Worm (Caenorhabditis elegans) whole organism, young adult: Measurements from ENCODE around the gene Y46E12BL.2.
A peak's percentile ranks its signal among the peaks of the same experiment; 100 is the strongest.

ENCODE experiments used
- B0019.2 ChIP-seq: fragments of 200-800 bp; sonication (Bioruptor generic); conservative IDR thresholded peaks from 2 replicates; pipeline ENCODE4 v1.3.6; 2022; ENCODE audit warnings: missing genetic modification reagents, missing genetic modification characterization, missing compliant biosample characterization
- F10E7.11 ChIP-seq: sonication (generic microtip); optimal IDR thresholded peaks from 2 replicates; lab custom pipeline; 2017; ENCODE audit warnings: mild to moderate bottlenecking, missing genetic modification characterization, moderate library complexity, missing compliant biosample characterization
- F37B4.10 ChIP-seq: fragments of 200-800 bp; sonication (Bioruptor generic); IDR thresholded peaks from 2 replicates; pipeline ENCODE4 v1.3.6; 2022; ENCODE audit warnings: missing genetic modification characterization, missing compliant biosample characterization
- F39B2.1 ChIP-seq: fragments of 200-800 bp; sonication (Bioruptor generic); IDR thresholded peaks from 2 replicates; pipeline ENCODE4 v1.3.6; 2022; ENCODE audit warnings: missing genetic modification reagents, missing genetic modification characterization, missing compliant biosample characterization
- F52B5.7 ChIP-seq: sonication (generic microtip); optimal IDR thresholded peaks from 2 replicates; lab custom pipeline; 2016; ENCODE audit warnings: mild to moderate bottlenecking, missing genetic modification characterization, missing compliant biosample characterization
- Y53G8AR.9 ChIP-seq: fragments of 200-800 bp; sonication (Bioruptor generic); conservative IDR thresholded peaks from 2 replicates; pipeline ENCODE4 v1.3.6; 2022; ENCODE audit warnings: missing genetic modification reagents, missing genetic modification characterization, missing compliant biosample characterization
- Y79H2A.3 ChIP-seq: fragments of 200-800 bp; sonication (Bioruptor generic); conservative IDR thresholded peaks from 2 replicates; pipeline ENCODE4 v1.3.6; 2022; ENCODE audit warnings: missing genetic modification reagents, missing genetic modification characterization, missing compliant biosample characterization
- ama-1 ChIP-seq, 3 experiments: fragments of 150-350 bp in 1 of 3; sonication (generic microtip) in 2 of 3; optimal IDR thresholded peaks; 2 replicates each; lab custom pipeline; 2014 to 2018; ENCODE audit warnings: missing biosample characterization in 2 of 3, missing genetic modification characterization in 2 of 3, missing genetic modification reagents in 2 of 3
- attf-5 ChIP-seq: fragments of 200-800 bp; sonication (Bioruptor generic); optimal IDR thresholded peaks from 2 replicates; lab custom pipeline; 2018; ENCODE audit warnings: mild to moderate bottlenecking, missing genetic modification characterization, missing compliant biosample characterization
- bed-2 ChIP-seq: fragments of 200-800 bp; sonication (Bioruptor generic); IDR thresholded peaks from 2 replicates; pipeline ENCODE4 v1.3.6; 2022; ENCODE audit warnings: missing genetic modification reagents, missing genetic modification characterization, missing compliant biosample characterization
- cebp-1 ChIP-seq, 2 experiments: fragments of 200-800 bp in 1 of 2; sonication (Bioruptor generic) in 1 of 2; sonication (generic microtip) in 1 of 2; IDR thresholded peaks in 1 of 2; optimal IDR thresholded peaks in 1 of 2; 2 replicates each; pipeline versions ENCODE4 v1.3.6 to Lab custom; 2017 to 2022; ENCODE audit warnings: missing compliant biosample characterization in 2 of 2, missing genetic modification characterization in 2 of 2, mild to moderate bottlenecking in 1 of 2, missing genetic modification reagents in 1 of 2, moderate library complexity in 1 of 2
- cebp-2 ChIP-seq: fragments of 200-800 bp; sonication (Bioruptor generic); IDR thresholded peaks from 2 replicates; pipeline ENCODE4 v1.3.6; 2022; ENCODE audit warnings: missing genetic modification characterization, missing compliant biosample characterization
- egl-18 ChIP-seq: fragments of 200-800 bp; sonication (Bioruptor generic); IDR thresholded peaks from 2 replicates; pipeline ENCODE4 v1.3.6; 2022; ENCODE audit warnings: missing genetic modification reagents, missing genetic modification characterization, missing compliant biosample characterization
- ets-4 ChIP-seq: fragments of 200-800 bp; sonication (Bioruptor generic); optimal IDR thresholded peaks from 2 replicates; lab custom pipeline; 2018; ENCODE audit warnings: mild to moderate bottlenecking, missing genetic modification characterization, missing compliant biosample characterization
- hlh-12 ChIP-seq: sonication (generic microtip); optimal IDR thresholded peaks from 2 replicates; lab custom pipeline; 2016; ENCODE audit warnings: missing genetic modification characterization, missing compliant biosample characterization
- hmg-1.2 ChIP-seq: fragments of 200-800 bp; sonication (Bioruptor generic); IDR thresholded peaks from 2 replicates; pipeline ENCODE4 v1.3.6; 2022; ENCODE audit warnings: missing genetic modification reagents, missing genetic modification characterization, missing compliant biosample characterization
- lin-35 ChIP-seq, 3 experiments: fragments of 150-350 bp in 2 of 3; sonication (generic microtip) in 1 of 3; optimal IDR thresholded peaks; 2 replicates each; lab custom pipeline; 2014 to 2018; ENCODE audit warnings: missing biosample characterization in 3 of 3, missing genetic modification characterization in 3 of 3, missing genetic modification reagents in 3 of 3
- lin-40 ChIP-seq: sonication (generic microtip); optimal IDR thresholded peaks from 2 replicates; lab custom pipeline; 2016; ENCODE audit warnings: missing genetic modification characterization, mild to moderate bottlenecking, missing compliant biosample characterization, missing genotype, missing genetic modification reagents
- madf-8 ChIP-seq: fragments of 200-800 bp; sonication (Bioruptor generic); conservative IDR thresholded peaks from 2 replicates; pipeline ENCODE4 v1.3.6; 2022; ENCODE audit warnings: missing genetic modification reagents, missing genetic modification characterization, missing compliant biosample characterization
- mel-28 ChIP-seq: sonication (generic microtip); optimal IDR thresholded peaks from 2 replicates; lab custom pipeline; 2016; ENCODE audit warnings: borderline replicate concordance, mild to moderate bottlenecking, missing genetic modification characterization, missing compliant biosample characterization
- nhr-120 ChIP-seq: fragments of 200-800 bp; sonication (Bioruptor generic); IDR thresholded peaks from 2 replicates; pipeline ENCODE4 v1.3.6; 2022; ENCODE audit warnings: missing genetic modification characterization, missing compliant biosample characterization
- nhr-80 ChIP-seq: sonication (generic microtip); optimal IDR thresholded peaks from 2 replicates; lab custom pipeline; 2016; ENCODE audit warnings: missing genetic modification characterization, missing compliant biosample characterization
- nhr-90 ChIP-seq: sonication (generic microtip); optimal IDR thresholded peaks from 2 replicates; lab custom pipeline; 2016; ENCODE audit warnings: missing genotype, mild to moderate bottlenecking, missing genetic modification characterization, missing compliant biosample characterization
- pbrm-1 ChIP-seq: fragments of 200-800 bp; sonication (Bioruptor generic); IDR thresholded peaks from 2 replicates; pipeline ENCODE4 v1.3.6; 2022; ENCODE audit warnings: missing genetic modification reagents, missing genetic modification characterization, missing compliant biosample characterization
- repo-1 ChIP-seq: sonication (generic microtip); optimal IDR thresholded peaks from 2 replicates; lab custom pipeline; 2017; ENCODE audit warnings: mild to moderate bottlenecking, missing genetic modification characterization, missing compliant biosample characterization
- snpc-1.1 ChIP-seq: sonication (generic microtip); optimal IDR thresholded peaks from 2 replicates; lab custom pipeline; 2017; ENCODE audit warnings: missing genetic modification characterization, mild to moderate bottlenecking, missing compliant biosample characterization, antibody characterized with exemption, moderate library complexity, missing genotype, missing genetic modification reagents; ENCODE audit not compliant: insufficient read depth
- tlf-1 ChIP-seq: fragments of 200-800 bp; sonication (Bioruptor generic); optimal IDR thresholded peaks from 2 replicates; lab custom pipeline; 2018; ENCODE audit warnings: mild to moderate bottlenecking, missing genetic modification characterization, missing compliant biosample characterization
- zfh-2 ChIP-seq: fragments of 200-800 bp; sonication (Bioruptor generic); conservative IDR thresholded peaks from 2 replicates; pipeline ENCODE4 v1.3.6; 2022; ENCODE audit warnings: missing genetic modification reagents, missing genetic modification characterization, missing compliant biosample characterization
- ztf-18 ChIP-seq: sonication (generic microtip); optimal IDR thresholded peaks from 2 replicates; lab custom pipeline; 2016; ENCODE audit warnings: missing genotype, mild to moderate bottlenecking, missing genetic modification characterization, missing compliant biosample characterization
- ztf-26 ChIP-seq: sonication (generic microtip); optimal IDR thresholded peaks from 2 replicates; lab custom pipeline; 2017; ENCODE audit warnings: missing genetic modification characterization, missing compliant biosample characterization
- ztf-28 ChIP-seq: fragments of 200-800 bp; sonication (Bioruptor generic); IDR thresholded peaks from 2 replicates; pipeline ENCODE4 v1.3.6; 2022; ENCODE audit warnings: missing genetic modification reagents, missing genetic modification characterization, missing compliant biosample characterization
- ztf-6 ChIP-seq: fragments of 200-800 bp; sonication (Bioruptor generic); IDR thresholded peaks from 2 replicates; pipeline ENCODE4 v1.3.6; 2022; ENCODE audit warnings: missing genetic modification reagents, missing genetic modification characterization, missing compliant biosample characterization

Y46E12BL.2 gene

DNA sequence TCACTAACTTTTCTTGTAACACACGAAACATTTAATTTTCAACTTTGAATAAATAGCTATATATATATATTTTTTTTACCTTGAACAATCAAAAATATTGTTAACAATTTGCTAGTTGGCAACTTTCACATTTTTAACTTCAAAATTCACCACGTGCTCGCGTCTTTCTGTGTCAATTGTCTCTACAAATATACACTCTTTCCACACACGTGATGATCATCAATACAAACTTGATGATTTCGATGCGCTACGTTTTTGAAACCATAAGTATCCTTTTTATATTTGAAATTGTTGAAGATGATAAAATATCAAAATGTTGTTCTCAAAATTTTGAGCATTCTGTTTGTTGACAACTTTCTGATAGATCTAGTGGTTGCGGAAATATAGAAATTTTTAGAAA, 37.4 kb upstream of the Y46E12BL.2 start (continued):
- TF ChIP-seq F10E7.11 (tag; lab: Kevin White, UChicago) (no peak), mel-28 (tag; lab: Kevin White, UChicago) (no peak)

DNA sequence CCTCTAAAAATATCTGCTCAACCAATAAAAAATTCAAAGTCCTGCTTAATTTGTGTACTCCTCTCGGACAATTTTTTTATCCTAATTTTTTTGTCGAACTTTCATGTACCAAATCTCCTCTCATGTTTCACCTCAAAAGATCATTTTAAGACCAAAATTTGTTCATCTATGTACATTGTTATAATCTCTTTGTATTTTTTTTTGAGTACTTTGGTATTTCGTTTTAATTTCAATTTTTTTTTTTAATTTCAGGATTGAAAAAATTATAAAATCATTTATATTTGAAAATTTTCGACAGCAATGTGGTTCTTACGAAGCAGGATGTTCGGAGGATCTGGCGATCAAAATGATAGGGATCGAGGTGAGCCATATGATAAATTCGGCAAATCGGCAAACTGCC, 36.3 kb upstream of the Y46E12BL.2 start, which contains the start of gene spsb-1:
Gene spsb-1, plus strand, starts transcription at position 301 of the 400 bp plus-strand sequence.
- no peak for TF ChIP-seq ztf-6
- TF ChIP-seq snpc-1.1 (tag; lab: Kevin White, UChicago): no peak
- TF ChIP-seq B0019.2 (GFP tag; lab: Robert Waterston, UW): no peak
- TF ChIP-seq ama-1 (optimal IDR thresholded peaks at IDR 0.05; lab: Kevin White, UChicago): no peak
- TF ChIP-seq ama-1 (GFP tag; optimal IDR thresholded peaks at IDR 0.05; lab: Kevin White, UChicago): no peak
- no peak for TF ChIP-seq pbrm-1 (GFP tag; lab: Robert Waterston, UW)
- TF ChIP-seq hlh-12 (tag; lab: Kevin White, UChicago): no peak
- no peak for TF ChIP-seq nhr-120 (GFP tag; lab: Robert Waterston, UW)
- TF ChIP-seq madf-8: no peak
- TF ChIP-seq hmg-1.2 (GFP tag; lab: Robert Waterston, UW): no peak
- TF ChIP-seq Y79H2A.3 (GFP tag; lab: Robert Waterston, UW): no peak
- no peak for TF ChIP-seq nhr-90 (tag; lab: Kevin White, UChicago)
- TF ChIP-seq bed-2 (GFP tag; lab: Robert Waterston, UW): no peak
- no peak for TF ChIP-seq F37B4.10 (GFP tag; lab: Robert Waterston, UW)
- TF ChIP-seq F52B5.7 (tag; lab: Kevin White, UChicago): no peak
- no peak for TF ChIP-seq F39B2.1 (GFP tag; lab: Robert Waterston, UW)
- no peak for TF ChIP-seq ztf-18 (tag; lab: Kevin White, UChicago)

DNA sequence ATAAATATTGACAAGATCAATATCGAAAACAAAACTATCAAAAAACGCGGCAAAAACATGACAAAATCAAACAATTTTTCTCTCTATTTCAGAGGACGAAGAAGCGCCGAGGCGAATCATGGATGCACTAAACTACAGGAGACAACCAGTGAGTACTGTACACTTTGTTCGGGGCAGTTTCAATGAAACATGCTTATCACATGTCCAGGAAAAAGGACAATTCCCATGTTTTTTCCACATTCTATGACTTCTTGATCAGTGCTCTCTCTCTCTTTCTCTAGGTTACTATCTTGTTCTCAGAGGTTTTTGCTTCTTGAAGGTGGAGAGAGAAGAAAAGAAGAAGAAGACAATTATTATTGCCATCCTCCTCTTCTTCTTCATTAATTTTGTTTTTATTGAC, 35.2 kb upstream of the Y46E12BL.2 start:
- TF ChIP-seq cebp-2 (GFP tag; lab: Robert Waterston, UW) (no peak), tlf-1 (no peak), ets-4 (GFP tag; lab: Kevin White, UChicago) (no peak), Y53G8AR.9 (GFP tag; lab: Robert Waterston, UW) (0 out of 2 replicates have a peak, but pooled peaks have one; percentile 42), repo-1 (tag; lab: Kevin White, UChicago) (no peak), ztf-28 (GFP tag; lab: Robert Waterston, UW) (0 out of 2 replicates have a peak, but pooled peaks have one; percentile 15), egl-18 (GFP tag; lab: Robert Waterston, UW) (no peak), hlh-12 (tag; lab: Kevin White, UChicago) (no peak), ama-1 (optimal IDR thresholded peaks at IDR 0.05; lab: Kevin White, UChicago) (no peak), ama-1 (GFP tag; optimal IDR thresholded peaks at IDR 0.05; lab: Kevin White, UChicago) (no peak), nhr-80 (peak; percentile 77), nhr-90 (tag; lab: Kevin White, UChicago) (no peak), attf-5 (GFP tag; lab: Kevin White, UChicago) (peak; percentile 37), cebp-1 (GFP tag; IDR thresholded peaks at IDR 0.05; lab: Robert Waterston, UW) (no peak), cebp-1 (tag; optimal IDR thresholded peaks at IDR 0.05; lab: Kevin White, UChicago) (peak; percentile 23), F39B2.1 (GFP tag; lab: Robert Waterston, UW) (no peak), lin-35 (GFP tag; optimal IDR thresholded peaks at IDR 0.05; lab: Kevin White, UChicago) (no peak), lin-40 (tag; lab: Kevin White, UChicago) (no peak)

ce11 chrII:15203398-15204068, 29.2 kb upstream of the Y46E12BL.2 start:
- TF ChIP-seq zfh-2 (GFP tag; lab: Robert Waterston, UW) (peak; percentile 40; the same call in 1 of the 2 replicates), ztf-26 (peak; percentile 33), F52B5.7 (tag; lab: Kevin White, UChicago) (no peak)
